Fruit fly (Drosophila melanogaster) whole organism, larva: Measurements from ENCODE around the gene CG6154.
A peak's percentile ranks its signal among the peaks of the same experiment; 100 is the strongest.

ENCODE experiments used
- noc ChIP-seq: fragments of 200-800 bp; sonication (Bioruptor generic); optimal IDR thresholded peaks from 3 replicates; lab custom pipeline; 2019; ENCODE audit warnings: missing biosample characterization, mild to moderate bottlenecking, missing genetic modification characterization, moderate library complexity

Gene CG6154

dm6 chr3R:26258955-26259354 lies 3.5 kb upstream of the CG6154 start:
- no peak for TF ChIP-seq noc

dm6 chr3R:26259863-26260262 lies 2.6 kb upstream of the CG6154 start:
- peak; percentile 15 for TF ChIP-seq noc

- peak; percentile 49 for TF ChIP-seq noc
Measured at dm6 chr3R:26260692-26261243, 1.7 kb upstream of the CG6154 start.

dm6 chr3R:26261244-26261788 lies 1.1 kb upstream of the CG6154 start, which contains the start of gene Ald1:
Gene Ald1, minus strand, starts transcription at chr3R:26261591.
- peak; percentile 18 for TF ChIP-seq noc

- no peak for TF ChIP-seq noc
Measured at dm6 chr3R:26280403-26280802, 17.9 kb downstream of the CG6154 start.

dm6 chr3R:26318116-26318515 lies 55.7 kb downstream of the CG6154 start, which contains the start of gene osy:
Gene osy, plus strand, starts transcription at chr3R:26318355.
- no peak for TF ChIP-seq noc

dm6 chr3R:26318857-26319256 lies 56.4 kb downstream of the CG6154 start:
- TF ChIP-seq noc = no peak
